Worm (Caenorhabditis elegans) whole organism, young adult: ENCODE measurements around the gene gtap-2.

ENCODE experiments used
- B0035.1 ChIP-seq: sonication (generic microtip); optimal IDR thresholded peaks from 2 replicates; lab custom pipeline; 2016; ENCODE audit warnings: missing genetic modification characterization, mild to moderate bottlenecking, missing compliant biosample characterization, missing genotype, missing genetic modification reagents
- B0261.1 ChIP-seq: sonication (generic microtip); optimal IDR thresholded peaks from 2 replicates; lab custom pipeline; 2016; ENCODE audit warnings: mild to moderate bottlenecking, missing genetic modification characterization, moderate library complexity, missing compliant biosample characterization
- C06A6.2 ChIP-seq: fragments of 200-800 bp; sonication (Bioruptor generic); conservative IDR thresholded peaks from 2 replicates; pipeline ENCODE4 v1.3.6; 2022; ENCODE audit warnings: missing genetic modification characterization, missing compliant biosample characterization
- D2030.7 ChIP-seq: fragments of 200-800 bp; sonication (Bioruptor generic); IDR thresholded peaks from 2 replicates; pipeline ENCODE4 v1.3.6; 2022; ENCODE audit warnings: missing genetic modification reagents, missing genetic modification characterization, missing compliant biosample characterization
- F23B12.7 ChIP-seq: sonication (generic microtip); optimal IDR thresholded peaks from 2 replicates; lab custom pipeline; 2017; ENCODE audit warnings: missing genetic modification characterization, mild to moderate bottlenecking, missing compliant biosample characterization, antibody characterized with exemption, moderate library complexity; ENCODE audit not compliant: insufficient read depth
- F49E8.2 ChIP-seq: sonication (generic microtip); optimal IDR thresholded peaks from 3 replicates; lab custom pipeline; 2017; ENCODE audit warnings: missing genetic modification characterization, mild to moderate bottlenecking, missing compliant biosample characterization, antibody characterized with exemption, moderate library complexity; ENCODE audit not compliant: insufficient read depth
- K11D2.4 ChIP-seq: fragments of 200-800 bp; sonication (Bioruptor generic); IDR thresholded peaks from 2 replicates; pipeline ENCODE4 v1.3.6; 2022; ENCODE audit warnings: missing genetic modification reagents, missing genetic modification characterization, missing compliant biosample characterization
- Y95B8A.8 ChIP-seq: fragments of 200-800 bp; sonication (Bioruptor generic); IDR thresholded peaks from 2 replicates; pipeline ENCODE4 v1.3.6; 2022; ENCODE audit warnings: missing genetic modification reagents, missing genetic modification characterization, missing compliant biosample characterization
- akir-1 ChIP-seq: fragments of 200-800 bp; sonication (Bioruptor generic); optimal IDR thresholded peaks from 2 replicates; lab custom pipeline; 2018; ENCODE audit warnings: mild to moderate bottlenecking, missing genetic modification characterization, moderate library complexity, missing compliant biosample characterization
- aptf-3 ChIP-seq: fragments of 200-800 bp; sonication (Bioruptor generic); IDR thresholded peaks from 2 replicates; pipeline ENCODE4 v1.3.6; 2022; ENCODE audit warnings: missing genetic modification characterization, missing compliant biosample characterization
- atf-7 ChIP-seq: sonication (generic microtip); optimal IDR thresholded peaks from 2 replicates; lab custom pipeline; 2017; ENCODE audit warnings: mild to moderate bottlenecking, missing genetic modification characterization, missing compliant biosample characterization
- athp-1 ChIP-seq: sonication (generic microtip); optimal IDR thresholded peaks from 2 replicates; lab custom pipeline; 2017; ENCODE audit warnings: mild to moderate bottlenecking, missing genetic modification characterization, missing compliant biosample characterization
- cebp-1 ChIP-seq, 2 experiments: fragments of 200-800 bp in 1 of 2; sonication (Bioruptor generic) in 1 of 2; sonication (generic microtip) in 1 of 2; IDR thresholded peaks in 1 of 2; optimal IDR thresholded peaks in 1 of 2; 2 replicates each; pipeline versions ENCODE4 v1.3.6 to Lab custom; 2017 to 2022; ENCODE audit warnings: missing compliant biosample characterization in 2 of 2, missing genetic modification characterization in 2 of 2, mild to moderate bottlenecking in 1 of 2, missing genetic modification reagents in 1 of 2, moderate library complexity in 1 of 2
- cebp-2 ChIP-seq: fragments of 200-800 bp; sonication (Bioruptor generic); IDR thresholded peaks from 2 replicates; pipeline ENCODE4 v1.3.6; 2022; ENCODE audit warnings: missing genetic modification characterization, missing compliant biosample characterization
- ceh-91 ChIP-seq: fragments of 200-800 bp; sonication (Bioruptor generic); IDR thresholded peaks from 2 replicates; pipeline ENCODE4 v1.3.6; 2022; ENCODE audit warnings: missing genetic modification reagents, missing genetic modification characterization, missing compliant biosample characterization
- die-1 ChIP-seq: sonication (generic microtip); optimal IDR thresholded peaks from 2 replicates; lab custom pipeline; 2016; ENCODE audit warnings: missing genotype, mild to moderate bottlenecking, missing genetic modification characterization, missing compliant biosample characterization
- dpff-1 ChIP-seq: sonication (generic microtip); optimal IDR thresholded peaks from 2 replicates; lab custom pipeline; 2017; ENCODE audit warnings: mild to moderate bottlenecking, missing genetic modification characterization, missing compliant biosample characterization
- egl-18 ChIP-seq: fragments of 200-800 bp; sonication (Bioruptor generic); IDR thresholded peaks from 2 replicates; pipeline ENCODE4 v1.3.6; 2022; ENCODE audit warnings: missing genetic modification reagents, missing genetic modification characterization, missing compliant biosample characterization
- egrh-3 ChIP-seq: fragments of 200-800 bp; sonication (Bioruptor generic); IDR thresholded peaks from 2 replicates; pipeline ENCODE4 v1.3.6; 2022; ENCODE audit warnings: missing genetic modification reagents, missing genetic modification characterization, missing compliant biosample characterization
- him-1 ChIP-seq: sonication (generic microtip); optimal IDR thresholded peaks from 2 replicates; lab custom pipeline; 2016; ENCODE audit warnings: missing genotype, missing genetic modification reagents, missing genetic modification characterization, missing compliant biosample characterization
- hlh-12 ChIP-seq: sonication (generic microtip); optimal IDR thresholded peaks from 2 replicates; lab custom pipeline; 2016; ENCODE audit warnings: missing genetic modification characterization, missing compliant biosample characterization
- hrde-1 ChIP-seq: sonication (generic microtip); optimal IDR thresholded peaks from 2 replicates; lab custom pipeline; 2016; ENCODE audit warnings: missing genetic modification characterization, mild to moderate bottlenecking, missing compliant biosample characterization, moderate library complexity, missing genotype, missing genetic modification reagents, borderline replicate concordance
- hsf-1 ChIP-seq: fragments of 200-800 bp; sonication (Bioruptor generic); IDR thresholded peaks from 2 replicates; pipeline ENCODE4 v1.3.6; 2022; ENCODE audit warnings: missing genetic modification reagents, missing genetic modification characterization, missing compliant biosample characterization
- let-607 ChIP-seq, 2 experiments: fragments of 200-800 bp in 1 of 2; sonication (Bioruptor generic) in 1 of 2; sonication (generic microtip) in 1 of 2; optimal IDR thresholded peaks; 2 replicates each; lab custom pipeline; 2016 to 2018; ENCODE audit warnings: mild to moderate bottlenecking in 2 of 2, missing compliant biosample characterization in 2 of 2, missing genetic modification characterization in 2 of 2, moderate library complexity in 2 of 2, missing genotype in 1 of 2
- lin-54 ChIP-seq: fragments of 200-800 bp; sonication (Bioruptor generic); optimal IDR thresholded peaks from 2 replicates; lab custom pipeline; 2018; ENCODE audit warnings: mild to moderate bottlenecking, missing genetic modification characterization, missing compliant biosample characterization
- madf-3 ChIP-seq: fragments of 200-800 bp; sonication (Bioruptor generic); IDR thresholded peaks from 2 replicates; pipeline ENCODE4 v1.3.6; 2022; ENCODE audit warnings: missing genetic modification reagents, missing genetic modification characterization, missing compliant biosample characterization
- mes-4 ChIP-seq: sonication (generic microtip); optimal IDR thresholded peaks from 2 replicates; lab custom pipeline; 2016; ENCODE audit warnings: missing genotype, missing genetic modification characterization, missing compliant biosample characterization
- nfya-2 ChIP-seq: fragments of 200-800 bp; sonication (Bioruptor generic); IDR thresholded peaks from 2 replicates; pipeline ENCODE4 v1.3.6; 2022; ENCODE audit warnings: missing genetic modification reagents, missing genetic modification characterization, missing compliant biosample characterization
- nhr-120 ChIP-seq: fragments of 200-800 bp; sonication (Bioruptor generic); IDR thresholded peaks from 2 replicates; pipeline ENCODE4 v1.3.6; 2022; ENCODE audit warnings: missing genetic modification characterization, missing compliant biosample characterization
- nhr-179 ChIP-seq: sonication (generic microtip); optimal IDR thresholded peaks from 2 replicates; lab custom pipeline; 2016; ENCODE audit warnings: mild to moderate bottlenecking, missing genetic modification characterization, missing compliant biosample characterization
- nhr-27 ChIP-seq: fragments of 200-800 bp; sonication (Bioruptor generic); optimal IDR thresholded peaks from 2 replicates; lab custom pipeline; 2018; ENCODE audit warnings: mild to moderate bottlenecking, missing genetic modification characterization, moderate library complexity, missing compliant biosample characterization
- nhr-90 ChIP-seq: sonication (generic microtip); optimal IDR thresholded peaks from 2 replicates; lab custom pipeline; 2016; ENCODE audit warnings: missing genotype, mild to moderate bottlenecking, missing genetic modification characterization, missing compliant biosample characterization
- rec-8 ChIP-seq, 2 experiments: sonication (generic microtip); optimal IDR thresholded peaks; 2 replicates each; lab custom pipeline; 2016; ENCODE audit warnings: mild to moderate bottlenecking in 2 of 2, missing genetic modification characterization in 2 of 2, missing genetic modification reagents in 2 of 2, missing genotype in 2 of 2, missing biosample characterization in 1 of 2, missing compliant biosample characterization in 1 of 2, moderate library complexity in 1 of 2
- sea-2 ChIP-seq: fragments of 200-800 bp; sonication (Bioruptor generic); IDR thresholded peaks from 2 replicates; pipeline ENCODE4 v1.3.6; 2022; ENCODE audit warnings: missing genetic modification characterization, missing compliant biosample characterization
- snpc-1.3 ChIP-seq: sonication (generic microtip); optimal IDR thresholded peaks from 2 replicates; lab custom pipeline; 2017; ENCODE audit warnings: missing genetic modification characterization, mild to moderate bottlenecking, missing compliant biosample characterization, antibody characterized with exemption, moderate library complexity, missing genotype, missing genetic modification reagents; ENCODE audit not compliant: insufficient read depth
- snpc-3.4 ChIP-seq: sonication (generic microtip); optimal IDR thresholded peaks from 2 replicates; lab custom pipeline; 2017; ENCODE audit warnings: missing genetic modification characterization, mild to moderate bottlenecking, missing compliant biosample characterization, antibody characterized with exemption, moderate library complexity, missing genotype, missing genetic modification reagents
- snpc-4 ChIP-seq, 5 experiments: fragments of 150-350 bp in 1 of 5; sonication (generic microtip) in 4 of 5; optimal IDR thresholded peaks; 2 replicates each; lab custom pipeline; 2014 to 2018; ENCODE audit warnings: missing genetic modification characterization in 5 of 5, missing biosample characterization in 3 of 5, antibody characterized with exemption in 2 of 5, mild to moderate bottlenecking in 2 of 5, missing compliant biosample characterization in 2 of 5, missing genotype in 2 of 5, moderate library complexity in 2 of 5, missing genetic modification reagents in 1 of 5
- somi-1 ChIP-seq: fragments of 200-800 bp; sonication (Bioruptor generic); optimal IDR thresholded peaks from 2 replicates; lab custom pipeline; 2018; ENCODE audit warnings: mild to moderate bottlenecking, missing genetic modification characterization, missing compliant biosample characterization
- tbp1 ChIP-seq: fragments of 200-800 bp; sonication (Bioruptor generic); optimal IDR thresholded peaks from 2 replicates; lab custom pipeline; 2018; ENCODE audit warnings: mild to moderate bottlenecking, missing genetic modification characterization, missing compliant biosample characterization
- unc-130 ChIP-seq: sonication (generic microtip); optimal IDR thresholded peaks from 2 replicates; lab custom pipeline; 2016; ENCODE audit warnings: missing genetic modification reagents, missing genetic modification characterization, missing compliant biosample characterization
- zfh-2 ChIP-seq: fragments of 200-800 bp; sonication (Bioruptor generic); conservative IDR thresholded peaks from 2 replicates; pipeline ENCODE4 v1.3.6; 2022; ENCODE audit warnings: missing genetic modification reagents, missing genetic modification characterization, missing compliant biosample characterization
- ztf-25 ChIP-seq: fragments of 200-800 bp; sonication (Bioruptor generic); IDR thresholded peaks from 2 replicates; pipeline ENCODE4 v1.3.6; 2022; ENCODE audit warnings: missing genetic modification reagents, missing genetic modification characterization, missing compliant biosample characterization
- ztf-6 ChIP-seq: fragments of 200-800 bp; sonication (Bioruptor generic); IDR thresholded peaks from 2 replicates; pipeline ENCODE4 v1.3.6; 2022; ENCODE audit warnings: missing genetic modification reagents, missing genetic modification characterization, missing compliant biosample characterization

The gtap-2 gene

DNA sequence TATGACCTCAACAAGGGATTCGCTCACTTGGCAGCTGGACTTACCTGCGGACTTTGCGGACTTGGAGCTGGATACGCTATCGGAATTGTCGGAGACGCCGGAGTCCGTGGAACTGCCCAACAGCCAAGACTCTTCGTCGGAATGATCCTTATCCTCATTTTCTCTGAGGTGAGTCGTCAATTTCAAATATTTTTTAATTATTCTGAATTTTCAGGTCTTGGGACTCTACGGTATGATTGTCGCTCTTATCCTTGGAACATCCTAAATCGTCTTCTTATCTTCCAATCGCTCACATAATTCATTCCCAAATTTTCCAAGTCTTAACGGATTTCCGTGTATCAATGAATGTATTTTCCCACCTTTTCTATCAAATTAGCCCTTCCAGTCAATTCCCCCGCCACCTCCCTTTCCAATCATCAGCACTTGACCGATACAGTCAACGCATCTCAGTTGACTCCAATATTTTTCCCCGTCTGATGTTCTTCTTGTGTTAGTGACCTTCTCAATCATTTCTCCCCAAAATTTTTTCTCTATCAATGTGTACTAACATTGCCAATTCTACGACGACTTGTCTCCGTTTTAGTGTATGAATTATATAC, 25.8 kb upstream of the gtap-2 start, which contains the start of gene R10E11.6:
Gene R10E11.6 (plus strand): TSS at position 524 of the 599 bp plus-strand sequence.
- TF ChIP-seq rec-8 (tag; optimal IDR thresholded peaks at IDR 0.05; lab: Kevin White, UChicago) = peak in 1 of 2 experiments; percentile 19
- no peak for TF ChIP-seq nhr-90 (tag; lab: Kevin White, UChicago)

DNA sequence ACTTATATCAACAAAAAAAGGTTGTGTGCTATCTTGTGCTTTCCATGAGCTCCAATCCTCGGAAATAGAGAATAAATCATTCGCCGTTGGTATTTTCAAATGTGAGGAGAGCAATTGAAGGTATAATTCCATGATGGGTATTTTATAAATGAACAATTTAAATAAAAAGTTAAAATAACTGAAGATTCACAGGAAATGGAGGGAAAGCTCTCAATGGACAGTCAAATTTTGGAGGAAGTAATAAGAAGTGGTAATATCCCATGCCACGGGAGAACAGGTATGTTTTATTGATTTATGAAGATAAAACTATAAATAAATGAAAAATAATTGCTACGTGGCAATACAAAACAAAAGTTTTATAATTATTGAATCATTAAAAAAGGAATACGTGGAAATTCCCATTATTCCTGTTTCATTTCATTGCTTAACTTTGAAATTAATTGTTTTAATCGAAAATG, 25.2 kb upstream of the gtap-2 start:
- no peak for TF ChIP-seq D2030.7 (GFP tag; lab: Robert Waterston, UW)
- peak; percentile 7 for TF ChIP-seq B0035.1 (tag; lab: Kevin White, UChicago)
- no peak for TF ChIP-seq nhr-27 (tag; lab: Kevin White, UChicago)
- peak; percentile 21 to 35 for TF ChIP-seq let-607 (tag; optimal IDR thresholded peaks at IDR 0.05; lab: Kevin White, UChicago)
- TF ChIP-seq F49E8.2 (tag; lab: Kevin White, UChicago) = peak; percentile 24
- TF ChIP-seq sea-2 (GFP tag; lab: Robert Waterston, UW) = no peak
- no peak for TF ChIP-seq cebp-1 (GFP tag; IDR thresholded peaks at IDR 0.05; lab: Robert Waterston, UW)
- peak; percentile 29 for TF ChIP-seq cebp-1 (tag; optimal IDR thresholded peaks at IDR 0.05; lab: Kevin White, UChicago)
- TF ChIP-seq C06A6.2 (GFP tag; lab: Robert Waterston, UW) = no peak
- TF ChIP-seq K11D2.4 (GFP tag; lab: Robert Waterston, UW) = no peak
- no peak for TF ChIP-seq somi-1 (GFP tag; lab: Kevin White, UChicago)
- TF ChIP-seq ztf-6 (GFP tag; lab: Robert Waterston, UW) = no peak
- TF ChIP-seq lin-54 (GFP tag; lab: Kevin White, UChicago) = no peak
- TF ChIP-seq ceh-91 (GFP tag; lab: Robert Waterston, UW) = no peak
- no peak for TF ChIP-seq egrh-3 (GFP tag; lab: Robert Waterston, UW)
- no peak for TF ChIP-seq ztf-25 (GFP tag; lab: Robert Waterston, UW)
- TF ChIP-seq snpc-1.3 (tag; lab: Kevin White, UChicago) = no peak
- no peak for TF ChIP-seq nfya-2
- no peak for TF ChIP-seq nhr-120 (GFP tag; lab: Robert Waterston, UW)
- no peak for TF ChIP-seq B0261.1 (tag; lab: Kevin White, UChicago)
- no peak for TF ChIP-seq dpff-1 (tag; lab: Kevin White, UChicago)
- TF ChIP-seq cebp-2 (GFP tag; lab: Robert Waterston, UW) = 0 out of 2 replicates have a peak, but pooled peaks have one; percentile 36
- TF ChIP-seq akir-1 = no peak
- TF ChIP-seq F23B12.7 = no peak
- no peak for TF ChIP-seq egl-18
- peak; percentile 6 for TF ChIP-seq hrde-1 (tag; lab: Kevin White, UChicago)
- no peak for TF ChIP-seq snpc-4 (GFP tag; optimal IDR thresholded peaks at IDR 0.05; lab: Kevin White, UChicago)
- peak in 1 of 4 experiments; percentile 2 for TF ChIP-seq snpc-4 (tag; optimal IDR thresholded peaks at IDR 0.05; lab: Kevin White, UChicago)
- no peak; the same call in 1 of the 2 replicates for TF ChIP-seq Y95B8A.8 (GFP tag; lab: Robert Waterston, UW)
- no peak for TF ChIP-seq aptf-3
- TF ChIP-seq unc-130 (GFP tag; lab: Kevin White, UChicago) = no peak
- TF ChIP-seq hlh-12 (tag; lab: Kevin White, UChicago) = no peak
- TF ChIP-seq atf-7 = peak; percentile 61
- TF ChIP-seq athp-1 (tag; lab: Kevin White, UChicago) = no peak
- TF ChIP-seq snpc-3.4 = no peak
- TF ChIP-seq tbp1 (GFP tag; lab: Kevin White, UChicago) = peak; percentile 4
- TF ChIP-seq madf-3 (GFP tag; lab: Robert Waterston, UW) = peak; percentile 85
- TF ChIP-seq die-1 (tag; lab: Kevin White, UChicago) = no peak
- 0 out of 2 replicates have a peak, but pooled peaks have one; percentile 54 for TF ChIP-seq hsf-1 (GFP tag; lab: Robert Waterston, UW)
- TF ChIP-seq mes-4 (tag; lab: Kevin White, UChicago) = no peak
- no peak for TF ChIP-seq nhr-179
- no peak for TF ChIP-seq him-1 (tag; lab: Kevin White, UChicago)
- no peak for TF ChIP-seq zfh-2 (GFP tag; lab: Robert Waterston, UW)
